Worm (Caenorhabditis elegans) whole organism, L4 larva: ENCODE data around the gene srw-73.

Source experiments
- D1046.2 ChIP-seq: fragments of 200-800 bp; sonication (Bioruptor generic); IDR thresholded peaks from 2 replicates; pipeline ENCODE4 v1.3.6; 2022; ENCODE audit warnings: missing genetic modification characterization, missing compliant biosample characterization
- F44E2.7 ChIP-seq: fragments of 200-800 bp; sonication (Bioruptor generic); IDR thresholded peaks from 2 replicates; pipeline ENCODE4 v2.1.2; 2022; ENCODE audit warnings: missing genetic modification characterization, missing compliant biosample characterization
- R02D3.7 ChIP-seq: fragments of 150-350 bp; sonication (generic microtip); optimal IDR thresholded peaks from 3 replicates; lab custom pipeline; 2014; ENCODE audit warnings: missing biosample characterization, missing genetic modification characterization
- Y48G9A.11 ChIP-seq: fragments of 200-800 bp; sonication (Bioruptor generic); IDR thresholded peaks from 2 replicates; pipeline ENCODE4 v1.3.6; 2022; ENCODE audit warnings: missing genetic modification reagents, missing genetic modification characterization, missing compliant biosample characterization
- Y75B8A.6 ChIP-seq: fragments of 200-800 bp; sonication (Bioruptor generic); IDR thresholded peaks from 2 replicates; pipeline ENCODE4 v1.3.6; 2022; ENCODE audit warnings: missing genetic modification reagents, missing genetic modification characterization, missing compliant biosample characterization
- ZK337.2 ChIP-seq: fragments of 200-800 bp; sonication (Bioruptor generic); IDR thresholded peaks from 2 replicates; pipeline ENCODE4 v1.3.6; 2022; ENCODE audit warnings: missing genetic modification reagents, missing genetic modification characterization, missing compliant biosample characterization
- ZK546.5 ChIP-seq, 2 experiments: sonication (generic microtip); optimal IDR thresholded peaks; 2 replicates each; lab custom pipeline; 2017; ENCODE audit warnings: missing biosample characterization in 2 of 2, missing genetic modification characterization in 2 of 2
- aly-2 ChIP-seq: sonication (generic microtip); optimal IDR thresholded peaks from 2 replicates; lab custom pipeline; 2018; ENCODE audit warnings: missing biosample characterization, missing genetic modification characterization
- ama-1 ChIP-seq: fragments of 150-350 bp; optimal IDR thresholded peaks from 2 replicates; lab custom pipeline; 2014; ENCODE audit warnings: inconsistent platforms, mixed read lengths
- ceh-20 ChIP-seq: fragments of 200-800 bp; sonication (Bioruptor generic); IDR thresholded peaks from 2 replicates; pipeline ENCODE4 v1.3.6; 2022; ENCODE audit warnings: missing genetic modification reagents, missing genetic modification characterization, missing compliant biosample characterization
- ceh-62 ChIP-seq: sonication (generic microtip); optimal IDR thresholded peaks from 2 replicates; lab custom pipeline; 2017; ENCODE audit warnings: missing biosample characterization, missing genetic modification characterization
- daf-16 ChIP-seq, 3 experiments: sonication (generic microtip); optimal IDR thresholded peaks; 2 replicates each; lab custom pipeline; 2016 to 2017; ENCODE audit warnings: missing genetic modification characterization in 3 of 3, missing genetic modification reagents in 3 of 3, mild to moderate bottlenecking in 2 of 3, missing compliant biosample characterization in 2 of 3, missing biosample characterization in 1 of 3, moderate library complexity in 1 of 3
- daf-19 ChIP-seq: fragments of 200-800 bp; sonication (Bioruptor generic); conservative IDR thresholded peaks from 2 replicates; pipeline ENCODE4 v1.3.6; 2022; ENCODE audit warnings: missing genetic modification characterization, missing compliant biosample characterization
- dmd-8 ChIP-seq: fragments of 200-800 bp; sonication (Bioruptor generic); IDR thresholded peaks from 2 replicates; pipeline ENCODE4 v1.3.6; 2022; ENCODE audit warnings: missing genetic modification characterization, missing compliant biosample characterization
- dmd-9 ChIP-seq: fragments of 200-800 bp; sonication (Bioruptor generic); IDR thresholded peaks from 2 replicates; pipeline ENCODE4 v1.3.6; 2022; ENCODE audit warnings: missing genetic modification reagents, missing genetic modification characterization, missing compliant biosample characterization
- gei-8 ChIP-seq: fragments of 200-800 bp; sonication (Bioruptor generic); optimal IDR thresholded peaks from 2 replicates; lab custom pipeline; 2018; ENCODE audit warnings: mild to moderate bottlenecking, missing genetic modification characterization, missing compliant biosample characterization
- jun-1 ChIP-seq: fragments of 150-350 bp; optimal IDR thresholded peaks from 2 replicates; lab custom pipeline; 2014; ENCODE audit warnings: missing biosample characterization, missing genetic modification reagents, missing genetic modification characterization
- lin-15B ChIP-seq: fragments of 150-350 bp; sonication (generic microtip); optimal IDR thresholded peaks from 3 replicates; lab custom pipeline; 2014; ENCODE audit warnings: missing biosample characterization, missing genetic modification characterization
- lin-29 ChIP-seq: fragments of 200-800 bp; sonication (Bioruptor generic); IDR thresholded peaks from 2 replicates; pipeline ENCODE4 v1.3.6; 2022; ENCODE audit warnings: missing genetic modification reagents, missing genetic modification characterization, missing compliant biosample characterization
- lsy-2 ChIP-seq, 2 experiments: fragments of 150-350 bp in 1 of 2; sonication (generic microtip) in 1 of 2; optimal IDR thresholded peaks; 2 replicates each; lab custom pipeline; 2014 to 2017; ENCODE audit warnings: missing biosample characterization in 2 of 2, missing genetic modification characterization in 2 of 2
- mdt-29 ChIP-seq: fragments of 200-800 bp; sonication (Bioruptor generic); IDR thresholded peaks from 2 replicates; pipeline ENCODE4 v1.3.6; 2022; ENCODE audit warnings: missing genetic modification reagents, missing genetic modification characterization, missing compliant biosample characterization
- mep-1 ChIP-seq: fragments of 150-350 bp; sonication (generic microtip); optimal IDR thresholded peaks from 3 replicates; lab custom pipeline; 2014; ENCODE audit warnings: missing biosample characterization, missing genetic modification characterization
- nhr-25 ChIP-seq: sonication (generic microtip); optimal IDR thresholded peaks from 2 replicates; lab custom pipeline; 2017; ENCODE audit warnings: missing genetic modification characterization, mild to moderate bottlenecking, missing compliant biosample characterization, antibody characterized with exemption, moderate library complexity, borderline replicate concordance; ENCODE audit not compliant: insufficient read depth
- nhr-41 ChIP-seq: fragments of 200-800 bp; sonication (Bioruptor generic); IDR thresholded peaks from 2 replicates; pipeline ENCODE4 v1.3.6; 2022; ENCODE audit warnings: missing genetic modification reagents, missing genetic modification characterization, missing compliant biosample characterization
- nhr-48 ChIP-seq: sonication (generic microtip); optimal IDR thresholded peaks from 2 replicates; lab custom pipeline; 2016; ENCODE audit warnings: mild to moderate bottlenecking, missing genetic modification characterization, missing compliant biosample characterization
- nhr-6 ChIP-seq: fragments of 150-350 bp; optimal IDR thresholded peaks from 2 replicates; lab custom pipeline; 2014; ENCODE audit warnings: missing biosample characterization, missing genetic modification characterization
- pqm-1 ChIP-seq: sonication (generic microtip); optimal IDR thresholded peaks from 2 replicates; lab custom pipeline; 2017; ENCODE audit warnings: missing biosample characterization, missing genetic modification characterization
- rbr-2 ChIP-seq: sonication (generic microtip); optimal IDR thresholded peaks from 2 replicates; lab custom pipeline; 2016; ENCODE audit warnings: missing genotype, missing genetic modification characterization, missing compliant biosample characterization
- set-16 ChIP-seq: fragments of 200-800 bp; sonication (Bioruptor generic); IDR thresholded peaks from 2 replicates; pipeline ENCODE4 v1.3.6; 2022; ENCODE audit warnings: missing genetic modification reagents, missing genetic modification characterization, missing compliant biosample characterization
- skn-1 ChIP-seq: fragments of 150-350 bp; optimal IDR thresholded peaks from 2 replicates; lab custom pipeline; 2014; ENCODE audit warnings: missing biosample characterization, missing genetic modification characterization
- snpc-1.2 ChIP-seq: fragments of 200-800 bp; sonication (Bioruptor generic); IDR thresholded peaks from 2 replicates; pipeline ENCODE4 v1.3.6; 2022; ENCODE audit warnings: missing genetic modification reagents, missing genetic modification characterization, missing compliant biosample characterization
- spr-1 ChIP-seq: sonication (generic microtip); optimal IDR thresholded peaks from 2 replicates; lab custom pipeline; 2016; ENCODE audit warnings: mild to moderate bottlenecking, missing genetic modification characterization, missing compliant biosample characterization
- unc-130 ChIP-seq: sonication (generic microtip); optimal IDR thresholded peaks from 2 replicates; lab custom pipeline; 2016; ENCODE audit warnings: missing genetic modification reagents, missing genetic modification characterization, missing compliant biosample characterization
- unc-39 ChIP-seq: sonication (generic microtip); optimal IDR thresholded peaks from 2 replicates; lab custom pipeline; 2017; ENCODE audit warnings: missing biosample characterization, missing genetic modification characterization
- unc-62 ChIP-seq, 3 experiments: fragments of 150-350 bp in 1 of 3; sonication (generic microtip); optimal IDR thresholded peaks in 2 of 3; peaks in 1 of 3; 1 replicate in 1 of 3; 2 replicates in 2 of 3; lab custom pipeline; 2014 to 2017; ENCODE audit warnings: missing biosample characterization in 3 of 3, missing genetic modification characterization in 3 of 3, missing genetic modification reagents in 3 of 3, missing genotype in 1 of 3
- vab-7 ChIP-seq: fragments of 200-800 bp; sonication (Bioruptor generic); IDR thresholded peaks from 2 replicates; pipeline ENCODE4 v1.3.6; 2022; ENCODE audit warnings: missing genetic modification reagents, missing genetic modification characterization, missing compliant biosample characterization
- zag-1 ChIP-seq: fragments of 150-350 bp; optimal IDR thresholded peaks from 2 replicates; lab custom pipeline; 2014; ENCODE audit warnings: missing biosample characterization, missing genetic modification characterization
- zfp-2 ChIP-seq: sonication (generic microtip); optimal IDR thresholded peaks from 2 replicates; lab custom pipeline; 2016; ENCODE audit warnings: mild to moderate bottlenecking, missing genetic modification characterization, missing compliant biosample characterization
- zfp-3 ChIP-seq: fragments of 200-800 bp; sonication (Bioruptor generic); conservative IDR thresholded peaks from 2 replicates; pipeline ENCODE4 v1.3.6; 2022; ENCODE audit warnings: missing genetic modification reagents, missing genetic modification characterization, missing compliant biosample characterization
- zip-11 ChIP-seq: fragments of 200-800 bp; sonication (Bioruptor generic); IDR thresholded peaks from 2 replicates; pipeline ENCODE4 v1.3.6; 2022; ENCODE audit warnings: missing genetic modification characterization, missing compliant biosample characterization
- zip-2 ChIP-seq: fragments of 150-350 bp; optimal IDR thresholded peaks from 2 replicates; lab custom pipeline; 2014; ENCODE audit warnings: missing biosample characterization, missing genetic modification characterization

srw-73 gene

DNA sequence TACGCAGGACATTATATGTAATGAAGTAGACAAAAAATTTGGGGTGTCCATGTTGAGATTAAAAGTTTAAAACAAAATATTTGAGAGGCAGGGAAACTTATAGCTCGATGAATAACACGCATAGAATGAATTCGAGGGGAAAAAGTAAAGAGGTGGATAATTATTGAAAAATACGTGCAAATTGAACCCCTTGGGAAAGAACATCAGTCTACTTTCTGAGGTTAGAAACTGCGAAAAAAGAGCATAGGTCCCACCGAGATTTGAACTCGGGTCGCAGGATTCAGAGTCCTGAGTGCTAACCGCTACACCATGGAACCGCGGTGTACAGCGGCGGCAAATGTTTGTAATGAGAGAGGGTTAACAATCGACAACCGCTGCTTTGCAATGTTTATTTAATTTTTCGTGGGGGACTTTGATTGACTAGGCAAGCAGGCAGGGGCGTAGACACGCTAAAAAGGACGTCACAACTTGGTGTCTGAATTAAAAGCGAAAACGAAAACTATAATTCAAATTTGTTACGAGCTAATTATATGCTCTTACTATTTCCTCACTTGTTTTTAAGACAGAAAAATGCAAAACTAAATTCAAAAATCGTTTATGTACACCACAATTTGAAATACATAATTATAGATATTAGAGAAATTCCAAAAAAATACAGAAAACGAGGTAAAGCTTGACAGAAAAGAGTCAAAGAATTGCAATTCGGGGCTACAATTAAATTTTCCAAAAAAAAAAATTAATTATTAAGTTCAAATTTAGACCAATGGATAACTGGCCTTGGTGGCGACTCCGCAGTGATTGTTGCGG lies 3.9 kb upstream of the srw-73 start, which contains the start of gene srh-269 (continued):
- TF ChIP-seq ama-1 (lab: Kevin White, UChicago): no peak
- peak; percentile 78 for TF ChIP-seq Y48G9A.11 (GFP tag; lab: Robert Waterston, UW)
- no peak for TF ChIP-seq lin-15B
- TF ChIP-seq spr-1: peak; percentile 75
- TF ChIP-seq dmd-8: peak; percentile 92
- TF ChIP-seq jun-1 (tag; lab: Kevin White, UChicago): peak; percentile 33
- TF ChIP-seq vab-7 (GFP tag; lab: Robert Waterston, UW): peak; percentile 96
- peak; percentile 86; the same call in 1 of the 2 replicates for TF ChIP-seq daf-19
- TF ChIP-seq skn-1 (tag; lab: Kevin White, UChicago): no peak
- TF ChIP-seq lsy-2 (tag; optimal IDR thresholded peaks at IDR 0.05; lab: Kevin White, UChicago): no peak
- peak; percentile 37; the same call in 1 of the 2 replicates for TF ChIP-seq set-16 (GFP tag; lab: Robert Waterston, UW)
- TF ChIP-seq unc-62 (GFP tag; optimal IDR thresholded peaks at IDR 0.05 in 1 of 2; lab: Kevin White, UChicago): no peak
- no peak for TF ChIP-seq unc-62 (tag; optimal IDR thresholded peaks at IDR 0.05; lab: Kevin White, UChicago)
- peak; percentile 87 for TF ChIP-seq D1046.2 (GFP tag; lab: Robert Waterston, UW)
- peak; percentile 82 for TF ChIP-seq gei-8
- TF ChIP-seq zag-1 (tag; lab: Kevin White, UChicago): no peak
- TF ChIP-seq lin-29 (GFP tag; lab: Robert Waterston, UW): peak; percentile 57
- peak; percentile 81 for TF ChIP-seq nhr-41
- peak; percentile 34 for TF ChIP-seq mep-1
- TF ChIP-seq ZK337.2 (GFP tag; lab: Robert Waterston, UW): peak; percentile 72; the same call in 1 of the 2 replicates
- no peak for TF ChIP-seq pqm-1 (tag; lab: Kevin White, UChicago)
- no peak for TF ChIP-seq zfp-2
- TF ChIP-seq nhr-25 (tag; lab: Kevin White, UChicago): no peak
- peak; percentile 55 for TF ChIP-seq nhr-48
- TF ChIP-seq F44E2.7 (GFP tag; lab: Robert Waterston, UW): peak; percentile 74; the same call in 1 of the 2 replicates
- TF ChIP-seq R02D3.7 (tag; lab: Kevin White, UChicago): no peak
- peak; percentile 88 for TF ChIP-seq snpc-1.2 (GFP tag; lab: Robert Waterston, UW)
- peak; percentile 86 for TF ChIP-seq ceh-20
- no peak for TF ChIP-seq zip-2 (tag; lab: Kevin White, UChicago)

DNA sequence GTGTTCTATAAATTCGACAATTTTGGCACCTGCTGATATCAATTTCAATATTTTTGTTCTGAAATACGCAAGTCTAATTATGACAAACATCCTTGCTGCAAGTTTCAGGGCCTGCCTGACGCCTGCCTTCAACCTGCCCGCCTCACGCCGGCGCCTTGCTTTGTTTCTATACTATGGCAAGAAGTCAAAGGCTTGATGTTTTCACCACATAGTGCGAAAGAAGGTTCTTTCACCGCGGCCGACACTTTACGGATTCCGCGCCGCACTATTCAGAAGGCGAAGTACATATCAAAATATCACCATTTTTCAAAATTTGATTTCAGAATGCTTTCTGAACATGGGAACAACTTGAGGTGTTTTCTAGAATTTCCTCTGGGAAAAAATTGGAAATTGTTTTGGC lies 1.2 kb upstream of the srw-73 start:
- TF ChIP-seq unc-130 (GFP tag; lab: Kevin White, UChicago) (no peak), zip-11 (no peak), snpc-1.2 (GFP tag; lab: Robert Waterston, UW) (no peak), mdt-29 (GFP tag; lab: Robert Waterston, UW) (no peak), aly-2 (no peak), ceh-62 (tag; lab: Kevin White, UChicago) (no peak), nhr-6 (tag; lab: Kevin White, UChicago) (no peak), zfp-3 (GFP tag; lab: Robert Waterston, UW) (no peak), ZK546.5 (tag; optimal IDR thresholded peaks at IDR 0.05; lab: Kevin White, UChicago) (no peak), unc-39 (no peak), Y75B8A.6 (GFP tag; lab: Robert Waterston, UW) (no peak), rbr-2 (tag; lab: Kevin White, UChicago) (no peak), zag-1 (tag; lab: Kevin White, UChicago) (no peak), dmd-9 (no peak), daf-16 (GFP tag; optimal IDR thresholded peaks at IDR 0.05; lab: Kevin White, UChicago) (no peak), daf-16 (tag; optimal IDR thresholded peaks at IDR 0.05; lab: Kevin White, UChicago) (no peak), mep-1 (no peak)
